Fruit fly (Drosophila melanogaster) whole organism, prepupa: Measurements from ENCODE around the gene CG17026.

Experiments
- CG10631 ChIP-seq: fragments of 200-800 bp; sonication (Bioruptor generic); optimal IDR thresholded peaks from 2 replicates; lab custom pipeline; 2016; ENCODE audit warnings: missing biosample characterization, missing genetic modification characterization
- CG11762 ChIP-seq: fragments of 200-800 bp; sonication (Bioruptor generic); optimal IDR thresholded peaks from 3 replicates; lab custom pipeline; 2016; ENCODE audit warnings: missing biosample characterization, missing genetic modification characterization; ENCODE audit not compliant: insufficient read depth
- CG4318 ChIP-seq: fragments of 200-800 bp; sonication (Bioruptor generic); optimal IDR thresholded peaks from 3 replicates; lab custom pipeline; 2017; ENCODE audit warnings: missing biosample characterization, mild to moderate bottlenecking, missing genetic modification characterization
- CG6792 ChIP-seq: fragments of 200-800 bp; sonication (Bioruptor generic); optimal IDR thresholded peaks from 3 replicates; lab custom pipeline; 2016; ENCODE audit warnings: missing biosample characterization, missing genetic modification characterization
- Eip93F ChIP-seq: fragments of 200-800 bp; sonication (Bioruptor generic); optimal IDR thresholded peaks from 2 replicates; lab custom pipeline; 2016; ENCODE audit warnings: missing biosample characterization, mild to moderate bottlenecking, missing genetic modification characterization
- Ets96B ChIP-seq: fragments of 200-800 bp; optimal IDR thresholded peaks from 2 replicates; lab custom pipeline; 2019; ENCODE audit warnings: missing biosample characterization, mild to moderate bottlenecking, missing genetic modification characterization, moderate library complexity
- dsx ChIP-seq: fragments of 200-800 bp; optimal IDR thresholded peaks from 3 replicates; lab custom pipeline; 2019; ENCODE audit warnings: missing biosample characterization, mild to moderate bottlenecking, missing genetic modification characterization, moderate library complexity; ENCODE audit not compliant: poor library complexity, severe bottlenecking

DNA sequence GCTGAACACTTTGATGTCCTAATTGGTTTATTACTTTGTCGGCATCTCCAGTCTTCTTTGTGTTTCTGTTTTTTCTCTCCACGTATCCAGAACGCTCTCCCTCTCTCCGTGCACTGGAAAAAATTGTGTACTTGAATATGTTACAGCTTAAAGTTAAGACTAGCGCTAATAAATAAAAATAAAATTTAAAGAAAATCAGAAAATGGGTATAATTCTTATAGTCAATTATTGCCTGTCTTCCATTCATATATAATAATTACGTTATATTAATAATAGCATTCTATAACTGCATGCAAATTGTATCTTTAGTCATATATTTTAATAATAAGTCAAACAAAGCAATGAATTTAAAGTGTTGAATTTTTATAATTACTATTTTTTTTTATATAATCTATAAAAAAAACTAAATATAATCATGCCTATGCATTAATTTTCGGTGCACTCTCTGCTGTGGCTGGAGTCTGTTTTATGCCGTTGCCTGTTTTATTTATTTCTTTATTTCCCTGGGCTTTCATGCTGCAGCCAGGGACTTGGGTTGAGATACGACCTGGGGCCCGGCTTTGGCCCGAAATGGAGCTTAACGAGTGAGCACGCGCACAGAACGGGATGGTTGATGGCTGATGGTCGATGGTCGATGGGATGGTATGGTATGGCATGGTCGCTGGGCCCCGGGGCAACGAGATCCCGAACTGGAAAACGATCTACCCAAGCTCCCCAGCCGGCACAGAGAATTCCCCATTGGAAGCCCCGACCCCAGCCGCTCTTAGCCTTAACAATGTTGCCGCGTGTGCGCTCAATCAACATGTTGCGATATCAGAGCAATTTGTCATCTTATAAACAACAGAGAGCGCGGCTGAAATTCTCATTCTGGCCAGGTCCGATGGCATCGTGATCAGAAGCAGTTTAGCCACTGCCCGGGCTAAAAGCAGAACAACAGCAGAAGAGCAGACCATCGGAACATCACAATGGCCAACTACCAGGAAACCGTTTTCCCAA, 40.9 kb downstream of the CG17026 start:
- TF ChIP-seq CG6792 (GFP tag; lab: Kevin White, UChicago) (peak; percentile 47), CG11762 (no peak), CG10631 (peak; percentile 56), Eip93F (GFP tag; lab: Kevin White, UChicago) (no peak), dsx (GFP tag; lab: Kevin White, UChicago) (peak; percentile 95), CG4318 (GFP tag; lab: Kevin White, UChicago) (no peak), Ets96B (tag; lab: Kevin White, UChicago) (peak; percentile 73)
